Worm (Caenorhabditis elegans) whole organism, young adult: ENCODE results near the gene lin-22.
A peak's percentile ranks its signal among the peaks of the same experiment; 100 is the strongest.

Experiments used
- B0035.1 ChIP-seq: sonication (generic microtip); optimal IDR thresholded peaks from 2 replicates; lab custom pipeline; 2016; ENCODE audit warnings: missing genetic modification characterization, mild to moderate bottlenecking, missing compliant biosample characterization, missing genotype, missing genetic modification reagents
- C17E4.6 ChIP-seq: fragments of 200-800 bp; sonication (Bioruptor generic); IDR thresholded peaks from 2 replicates; pipeline ENCODE4 v1.3.6; 2022; ENCODE audit warnings: missing genetic modification reagents, missing genetic modification characterization, missing compliant biosample characterization
- F10E7.11 ChIP-seq: sonication (generic microtip); optimal IDR thresholded peaks from 2 replicates; lab custom pipeline; 2017; ENCODE audit warnings: mild to moderate bottlenecking, missing genetic modification characterization, moderate library complexity, missing compliant biosample characterization
- F37B4.10 ChIP-seq: fragments of 200-800 bp; sonication (Bioruptor generic); IDR thresholded peaks from 2 replicates; pipeline ENCODE4 v1.3.6; 2022; ENCODE audit warnings: missing genetic modification characterization, missing compliant biosample characterization
- F39B2.1 ChIP-seq: fragments of 200-800 bp; sonication (Bioruptor generic); IDR thresholded peaks from 2 replicates; pipeline ENCODE4 v1.3.6; 2022; ENCODE audit warnings: missing genetic modification reagents, missing genetic modification characterization, missing compliant biosample characterization
- F49E8.2 ChIP-seq: sonication (generic microtip); optimal IDR thresholded peaks from 3 replicates; lab custom pipeline; 2017; ENCODE audit warnings: missing genetic modification characterization, mild to moderate bottlenecking, missing compliant biosample characterization, antibody characterized with exemption, moderate library complexity; ENCODE audit not compliant: insufficient read depth
- F55B11.4 ChIP-seq: sonication (generic microtip); optimal IDR thresholded peaks from 2 replicates; lab custom pipeline; 2016; ENCODE audit warnings: missing compliant biosample characterization, missing genetic modification characterization, borderline replicate concordance; ENCODE audit not compliant: insufficient read depth
- K11D2.4 ChIP-seq: fragments of 200-800 bp; sonication (Bioruptor generic); IDR thresholded peaks from 2 replicates; pipeline ENCODE4 v1.3.6; 2022; ENCODE audit warnings: missing genetic modification reagents, missing genetic modification characterization, missing compliant biosample characterization
- K12H6.12 ChIP-seq: fragments of 200-800 bp; sonication (Bioruptor generic); optimal IDR thresholded peaks from 2 replicates; lab custom pipeline; 2018; ENCODE audit warnings: mild to moderate bottlenecking, missing genetic modification characterization, missing compliant biosample characterization
- Y53F4B.3 ChIP-seq: fragments of 200-800 bp; sonication (Bioruptor generic); IDR thresholded peaks from 2 replicates; pipeline ENCODE4 v1.3.6; 2022; ENCODE audit warnings: missing genetic modification reagents, missing genetic modification characterization, missing compliant biosample characterization
- Y53G8AR.9 ChIP-seq: fragments of 200-800 bp; sonication (Bioruptor generic); conservative IDR thresholded peaks from 2 replicates; pipeline ENCODE4 v1.3.6; 2022; ENCODE audit warnings: missing genetic modification reagents, missing genetic modification characterization, missing compliant biosample characterization
- Y79H2A.3 ChIP-seq: fragments of 200-800 bp; sonication (Bioruptor generic); conservative IDR thresholded peaks from 2 replicates; pipeline ENCODE4 v1.3.6; 2022; ENCODE audit warnings: missing genetic modification reagents, missing genetic modification characterization, missing compliant biosample characterization
- Y95B8A.8 ChIP-seq: fragments of 200-800 bp; sonication (Bioruptor generic); IDR thresholded peaks from 2 replicates; pipeline ENCODE4 v1.3.6; 2022; ENCODE audit warnings: missing genetic modification reagents, missing genetic modification characterization, missing compliant biosample characterization
- aptf-3 ChIP-seq: fragments of 200-800 bp; sonication (Bioruptor generic); IDR thresholded peaks from 2 replicates; pipeline ENCODE4 v1.3.6; 2022; ENCODE audit warnings: missing genetic modification characterization, missing compliant biosample characterization
- attf-3 ChIP-seq: fragments of 200-800 bp; sonication (Bioruptor generic); conservative IDR thresholded peaks from 2 replicates; pipeline ENCODE4 v1.3.6; 2022; ENCODE audit warnings: missing genetic modification reagents, missing genetic modification characterization, missing compliant biosample characterization
- attf-5 ChIP-seq: fragments of 200-800 bp; sonication (Bioruptor generic); optimal IDR thresholded peaks from 2 replicates; lab custom pipeline; 2018; ENCODE audit warnings: mild to moderate bottlenecking, missing genetic modification characterization, missing compliant biosample characterization
- bed-1 ChIP-seq: fragments of 200-800 bp; sonication (Bioruptor generic); IDR thresholded peaks from 2 replicates; pipeline ENCODE4 v1.3.6; 2022; ENCODE audit warnings: missing genetic modification reagents, missing genetic modification characterization, missing compliant biosample characterization
- bed-2 ChIP-seq: fragments of 200-800 bp; sonication (Bioruptor generic); IDR thresholded peaks from 2 replicates; pipeline ENCODE4 v1.3.6; 2022; ENCODE audit warnings: missing genetic modification reagents, missing genetic modification characterization, missing compliant biosample characterization
- ceh-27 ChIP-seq: fragments of 200-800 bp; sonication (Bioruptor generic); optimal IDR thresholded peaks from 2 replicates; lab custom pipeline; 2018; ENCODE audit warnings: mild to moderate bottlenecking, missing genetic modification characterization, moderate library complexity, missing compliant biosample characterization
- ceh-58 ChIP-seq: fragments of 200-800 bp; sonication (Bioruptor generic); IDR thresholded peaks from 2 replicates; pipeline ENCODE4 v1.3.6; 2022; ENCODE audit warnings: missing genetic modification characterization, missing compliant biosample characterization
- dox-1 ChIP-seq: fragments of 200-800 bp; sonication (Bioruptor generic); IDR thresholded peaks from 2 replicates; pipeline ENCODE4 v1.3.6; 2022; ENCODE audit warnings: missing genetic modification reagents, missing genetic modification characterization, missing compliant biosample characterization
- dpl-1 ChIP-seq: fragments of 150-350 bp; optimal IDR thresholded peaks from 2 replicates; lab custom pipeline; 2014; ENCODE audit warnings: missing biosample characterization, missing genetic modification reagents, missing genetic modification characterization
- egrh-3 ChIP-seq: fragments of 200-800 bp; sonication (Bioruptor generic); IDR thresholded peaks from 2 replicates; pipeline ENCODE4 v1.3.6; 2022; ENCODE audit warnings: missing genetic modification reagents, missing genetic modification characterization, missing compliant biosample characterization
- ets-4 ChIP-seq: fragments of 200-800 bp; sonication (Bioruptor generic); optimal IDR thresholded peaks from 2 replicates; lab custom pipeline; 2018; ENCODE audit warnings: mild to moderate bottlenecking, missing genetic modification characterization, missing compliant biosample characterization
- hrde-1 ChIP-seq: sonication (generic microtip); optimal IDR thresholded peaks from 2 replicates; lab custom pipeline; 2016; ENCODE audit warnings: missing genetic modification characterization, mild to moderate bottlenecking, missing compliant biosample characterization, moderate library complexity, missing genotype, missing genetic modification reagents, borderline replicate concordance
- let-526 ChIP-seq: fragments of 200-800 bp; sonication (Bioruptor generic); IDR thresholded peaks from 2 replicates; pipeline ENCODE4 v1.3.6; 2022; ENCODE audit warnings: missing genetic modification reagents, missing genetic modification characterization, missing compliant biosample characterization
- lin-26 ChIP-seq: fragments of 200-800 bp; sonication (Bioruptor generic); IDR thresholded peaks from 2 replicates; pipeline ENCODE4 v1.3.6; 2022; ENCODE audit warnings: missing genetic modification reagents, missing genetic modification characterization, missing compliant biosample characterization
- lin-40 ChIP-seq: sonication (generic microtip); optimal IDR thresholded peaks from 2 replicates; lab custom pipeline; 2016; ENCODE audit warnings: missing genetic modification characterization, mild to moderate bottlenecking, missing compliant biosample characterization, missing genotype, missing genetic modification reagents
- madf-3 ChIP-seq: fragments of 200-800 bp; sonication (Bioruptor generic); IDR thresholded peaks from 2 replicates; pipeline ENCODE4 v1.3.6; 2022; ENCODE audit warnings: missing genetic modification reagents, missing genetic modification characterization, missing compliant biosample characterization
- madf-8 ChIP-seq: fragments of 200-800 bp; sonication (Bioruptor generic); conservative IDR thresholded peaks from 2 replicates; pipeline ENCODE4 v1.3.6; 2022; ENCODE audit warnings: missing genetic modification reagents, missing genetic modification characterization, missing compliant biosample characterization
- nhr-179 ChIP-seq: sonication (generic microtip); optimal IDR thresholded peaks from 2 replicates; lab custom pipeline; 2016; ENCODE audit warnings: mild to moderate bottlenecking, missing genetic modification characterization, missing compliant biosample characterization
- rcor-1 ChIP-seq: fragments of 200-800 bp; sonication (Bioruptor generic); IDR thresholded peaks from 2 replicates; pipeline ENCODE4 v1.3.6; 2022; ENCODE audit warnings: missing genetic modification reagents, missing genetic modification characterization, missing compliant biosample characterization
- repo-1 ChIP-seq: sonication (generic microtip); optimal IDR thresholded peaks from 2 replicates; lab custom pipeline; 2017; ENCODE audit warnings: mild to moderate bottlenecking, missing genetic modification characterization, missing compliant biosample characterization
- sdz-38 ChIP-seq: sonication (generic microtip); optimal IDR thresholded peaks from 2 replicates; lab custom pipeline; 2016; ENCODE audit warnings: missing genotype, missing genetic modification characterization, missing compliant biosample characterization
- snpc-3.4 ChIP-seq: sonication (generic microtip); optimal IDR thresholded peaks from 2 replicates; lab custom pipeline; 2017; ENCODE audit warnings: missing genetic modification characterization, mild to moderate bottlenecking, missing compliant biosample characterization, antibody characterized with exemption, moderate library complexity, missing genotype, missing genetic modification reagents
- snpc-4 ChIP-seq, 5 experiments: fragments of 150-350 bp in 1 of 5; sonication (generic microtip) in 4 of 5; optimal IDR thresholded peaks; 2 replicates each; lab custom pipeline; 2014 to 2018; ENCODE audit warnings: missing genetic modification characterization in 5 of 5, missing biosample characterization in 3 of 5, antibody characterized with exemption in 2 of 5, mild to moderate bottlenecking in 2 of 5, missing compliant biosample characterization in 2 of 5, missing genotype in 2 of 5, moderate library complexity in 2 of 5, missing genetic modification reagents in 1 of 5
- tbp1 ChIP-seq: fragments of 200-800 bp; sonication (Bioruptor generic); optimal IDR thresholded peaks from 2 replicates; lab custom pipeline; 2018; ENCODE audit warnings: mild to moderate bottlenecking, missing genetic modification characterization, missing compliant biosample characterization
- tbx-9 ChIP-seq: sonication (generic microtip); optimal IDR thresholded peaks from 2 replicates; lab custom pipeline; 2016; ENCODE audit warnings: borderline replicate concordance, missing genetic modification characterization, inconsistent platforms, missing compliant biosample characterization
- xnd-1 ChIP-seq: sonication (generic microtip); optimal IDR thresholded peaks from 2 replicates; lab custom pipeline; 2016; ENCODE audit warnings: missing genotype, missing genetic modification reagents, missing genetic modification characterization, missing compliant biosample characterization
- ztf-22 ChIP-seq: fragments of 200-800 bp; sonication (Bioruptor generic); optimal IDR thresholded peaks from 2 replicates; lab custom pipeline; 2018; ENCODE audit warnings: mild to moderate bottlenecking, missing genetic modification characterization, moderate library complexity, missing compliant biosample characterization
- ztf-25 ChIP-seq: fragments of 200-800 bp; sonication (Bioruptor generic); IDR thresholded peaks from 2 replicates; pipeline ENCODE4 v1.3.6; 2022; ENCODE audit warnings: missing genetic modification reagents, missing genetic modification characterization, missing compliant biosample characterization
- ztf-26 ChIP-seq: sonication (generic microtip); optimal IDR thresholded peaks from 2 replicates; lab custom pipeline; 2017; ENCODE audit warnings: missing genetic modification characterization, missing compliant biosample characterization
- ztf-3 ChIP-seq: fragments of 200-800 bp; sonication (Bioruptor generic); optimal IDR thresholded peaks from 2 replicates; lab custom pipeline; 2018; ENCODE audit warnings: mild to moderate bottlenecking, missing genetic modification characterization, missing compliant biosample characterization

lin-22 gene

DNA sequence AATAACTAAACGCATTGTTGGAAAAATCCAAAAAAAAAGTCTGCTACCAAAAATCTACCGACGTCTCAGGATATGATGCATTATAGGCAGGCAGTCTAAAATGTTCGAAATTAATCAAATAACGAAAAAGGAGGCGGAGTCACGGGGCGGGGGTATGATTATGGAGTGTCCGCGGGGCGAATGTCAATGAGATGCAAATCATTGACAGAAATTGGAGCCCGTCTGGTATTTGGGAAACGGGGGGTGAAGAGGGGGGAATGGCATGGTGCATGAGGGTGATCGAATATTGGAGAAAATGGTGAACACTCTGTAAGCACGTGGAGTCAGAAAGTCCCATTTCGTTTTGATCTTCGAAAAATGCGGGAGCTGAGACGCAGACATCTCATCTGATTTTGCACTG lies 41.2 kb upstream of the lin-22 start, which contains the start of gene lad-2:
Gene lad-2 (minus strand): TSS at position 101 of the 400 bp plus-strand sequence.
- TF ChIP-seq Y53G8AR.9 (GFP tag; lab: Robert Waterston, UW) (no peak), tbp1 (GFP tag; lab: Kevin White, UChicago) (no peak), F49E8.2 (tag; lab: Kevin White, UChicago) (no peak), F39B2.1 (GFP tag; lab: Robert Waterston, UW) (no peak), ets-4 (GFP tag; lab: Kevin White, UChicago) (no peak), C17E4.6 (GFP tag; lab: Robert Waterston, UW) (no peak), F55B11.4 (tag; lab: Kevin White, UChicago) (no peak), tbx-9 (no peak), ztf-22 (no peak), ztf-3 (no peak), bed-2 (GFP tag; lab: Robert Waterston, UW) (no peak), snpc-4 (GFP tag; optimal IDR thresholded peaks at IDR 0.05; lab: Kevin White, UChicago) (no peak), snpc-4 (tag; optimal IDR thresholded peaks at IDR 0.05; lab: Kevin White, UChicago) (no peak), B0035.1 (tag; lab: Kevin White, UChicago) (no peak), F37B4.10 (no peak)
- TF ChIP-seq, all 124 proteins: peak for 0

DNA sequence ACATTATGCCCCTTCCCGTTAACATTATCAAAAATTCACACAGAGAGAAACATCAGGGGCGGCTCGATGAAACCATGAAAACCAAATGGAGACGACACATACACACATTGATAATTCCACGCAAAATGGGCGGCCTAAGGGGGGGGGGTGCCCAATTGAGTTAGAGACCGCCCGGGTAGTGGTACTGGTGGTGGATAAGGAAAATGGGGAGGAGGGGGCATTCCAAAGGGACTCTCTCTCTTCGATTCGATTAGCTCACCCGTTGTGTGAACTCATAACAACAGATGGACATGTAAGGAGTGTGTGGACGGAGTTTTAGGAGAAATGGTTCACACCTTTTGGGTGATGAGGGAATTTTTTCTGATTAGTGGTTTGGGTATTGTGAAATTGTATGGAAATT lies 37.1 kb upstream of the lin-22 start:
- 0 out of 2 replicates have a peak, but pooled peaks have one; percentile 42 for TF ChIP-seq madf-3 (GFP tag; lab: Robert Waterston, UW)
- no peak for TF ChIP-seq ztf-25 (GFP tag; lab: Robert Waterston, UW)

- TF ChIP-seq F10E7.11 (tag; lab: Kevin White, UChicago) (no peak), rcor-1 (GFP tag; lab: Robert Waterston, UW) (no peak), ceh-58 (GFP tag; lab: Robert Waterston, UW) (no peak), dox-1 (no peak), Y53F4B.3 (no peak), repo-1 (tag; lab: Kevin White, UChicago) (no peak), ztf-26 (tag; lab: Kevin White, UChicago) (no peak), nhr-179 (tag; lab: Kevin White, UChicago) (no peak), snpc-4 (GFP tag; optimal IDR thresholded peaks at IDR 0.05; lab: Kevin White, UChicago) (no peak), snpc-4 (tag; optimal IDR thresholded peaks at IDR 0.05; lab: Kevin White, UChicago) (no peak)
- TF ChIP-seq, all 124 proteins: peak for 0
Measured at ce11 chrIV:2986720-2987119, 32.8 kb upstream of the lin-22 start.

DNA sequence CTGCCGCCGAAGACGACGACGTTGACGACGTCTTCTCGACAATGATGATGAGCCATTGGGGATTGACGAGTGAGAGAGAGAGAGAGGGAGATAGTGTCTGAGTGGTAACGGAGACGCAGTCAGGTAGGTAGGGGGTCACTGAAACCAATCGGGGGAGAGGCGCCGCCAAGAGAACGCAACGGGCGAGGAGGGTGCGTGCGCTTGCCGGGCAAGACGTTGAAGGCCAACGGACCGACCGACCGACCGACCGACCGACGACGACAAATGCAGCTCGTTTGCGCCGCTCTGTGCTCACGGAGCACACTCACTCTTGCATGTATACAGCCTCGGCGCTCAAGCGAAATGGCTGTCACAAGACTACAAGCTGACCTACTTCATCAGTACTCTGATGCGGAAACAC lies 29.0 kb upstream of the lin-22 start:
- TF ChIP-seq bed-1 (no peak), Y79H2A.3 (no peak), madf-8 (no peak), lin-26 (GFP tag; lab: Robert Waterston, UW) (0 out of 2 replicates have a peak, but pooled peaks have one; percentile 43), ceh-27 (GFP tag; lab: Kevin White, UChicago) (peak; percentile 33), xnd-1 (tag; lab: Kevin White, UChicago) (no peak), K11D2.4 (0 out of 2 replicates have a peak, but pooled peaks have one; percentile 31), sdz-38 (tag; lab: Kevin White, UChicago) (no peak), egrh-3 (GFP tag; lab: Robert Waterston, UW) (peak; percentile 83; the same call in 1 of the 2 replicates), ztf-3 (no peak), attf-5 (GFP tag; lab: Kevin White, UChicago) (peak; percentile 19), dox-1 (peak; percentile 37; the same call in 1 of the 2 replicates), lin-40 (no peak), attf-3 (GFP tag; lab: Robert Waterston, UW) (no peak), snpc-3.4 (tag; lab: Kevin White, UChicago) (no peak), Y95B8A.8 (GFP tag; lab: Robert Waterston, UW) (0 out of 2 replicates have a peak, but pooled peaks have one; percentile 38), ets-4 (GFP tag; lab: Kevin White, UChicago) (no peak), K12H6.12 (tag; lab: Kevin White, UChicago) (peak; percentile 70), dpl-1 (GFP tag; lab: Kevin White, UChicago) (no peak), hrde-1 (no peak), let-526 (GFP tag; lab: Robert Waterston, UW) (no peak), aptf-3 (GFP tag; lab: Robert Waterston, UW) (no peak)
